Worm (Caenorhabditis elegans) whole organism, young adult: ENCODE results near the gene W04G3.13.

Experiments used
- B0261.1 ChIP-seq: sonication (generic microtip); optimal IDR thresholded peaks from 2 replicates; lab custom pipeline; 2016; ENCODE audit warnings: mild to moderate bottlenecking, missing genetic modification characterization, moderate library complexity, missing compliant biosample characterization
- F23B12.7 ChIP-seq: sonication (generic microtip); optimal IDR thresholded peaks from 2 replicates; lab custom pipeline; 2017; ENCODE audit warnings: missing genetic modification characterization, mild to moderate bottlenecking, missing compliant biosample characterization, antibody characterized with exemption, moderate library complexity; ENCODE audit not compliant: insufficient read depth
- K11D2.4 ChIP-seq: fragments of 200-800 bp; sonication (Bioruptor generic); IDR thresholded peaks from 2 replicates; pipeline ENCODE4 v1.3.6; 2022; ENCODE audit warnings: missing genetic modification reagents, missing genetic modification characterization, missing compliant biosample characterization
- K12H6.12 ChIP-seq: fragments of 200-800 bp; sonication (Bioruptor generic); optimal IDR thresholded peaks from 2 replicates; lab custom pipeline; 2018; ENCODE audit warnings: mild to moderate bottlenecking, missing genetic modification characterization, missing compliant biosample characterization
- T07F8.4 ChIP-seq: sonication (generic microtip); optimal IDR thresholded peaks from 2 replicates; lab custom pipeline; 2016; ENCODE audit warnings: mild to moderate bottlenecking, missing genetic modification characterization, moderate library complexity, missing compliant biosample characterization
- T26A5.8 ChIP-seq: sonication (generic microtip); optimal IDR thresholded peaks from 2 replicates; lab custom pipeline; 2016; ENCODE audit warnings: missing genetic modification characterization, missing compliant biosample characterization
- Y67H2A.10 ChIP-seq: fragments of 200-800 bp; sonication (Bioruptor generic); conservative IDR thresholded peaks from 2 replicates; pipeline ENCODE4 v1.3.6; 2022; ENCODE audit warnings: missing genetic modification reagents, missing genetic modification characterization, missing compliant biosample characterization
- Y95B8A.8 ChIP-seq: fragments of 200-800 bp; sonication (Bioruptor generic); IDR thresholded peaks from 2 replicates; pipeline ENCODE4 v1.3.6; 2022; ENCODE audit warnings: missing genetic modification reagents, missing genetic modification characterization, missing compliant biosample characterization
- akir-1 ChIP-seq: fragments of 200-800 bp; sonication (Bioruptor generic); optimal IDR thresholded peaks from 2 replicates; lab custom pipeline; 2018; ENCODE audit warnings: mild to moderate bottlenecking, missing genetic modification characterization, moderate library complexity, missing compliant biosample characterization
- ama-1 ChIP-seq, 3 experiments: fragments of 150-350 bp in 1 of 3; sonication (generic microtip) in 2 of 3; optimal IDR thresholded peaks; 2 replicates each; lab custom pipeline; 2014 to 2018; ENCODE audit warnings: missing biosample characterization in 2 of 3, missing genetic modification characterization in 2 of 3, missing genetic modification reagents in 2 of 3
- attf-3 ChIP-seq: fragments of 200-800 bp; sonication (Bioruptor generic); conservative IDR thresholded peaks from 2 replicates; pipeline ENCODE4 v1.3.6; 2022; ENCODE audit warnings: missing genetic modification reagents, missing genetic modification characterization, missing compliant biosample characterization
- bed-1 ChIP-seq: fragments of 200-800 bp; sonication (Bioruptor generic); IDR thresholded peaks from 2 replicates; pipeline ENCODE4 v1.3.6; 2022; ENCODE audit warnings: missing genetic modification reagents, missing genetic modification characterization, missing compliant biosample characterization
- ccch-3 ChIP-seq: fragments of 200-800 bp; sonication (Bioruptor generic); optimal IDR thresholded peaks from 2 replicates; lab custom pipeline; 2018; ENCODE audit warnings: mild to moderate bottlenecking, missing genetic modification characterization, missing compliant biosample characterization
- chd-7 ChIP-seq: sonication (generic microtip); optimal IDR thresholded peaks from 2 replicates; lab custom pipeline; 2016; ENCODE audit warnings: mild to moderate bottlenecking, missing genetic modification characterization, moderate library complexity, missing compliant biosample characterization
- dox-1 ChIP-seq: fragments of 200-800 bp; sonication (Bioruptor generic); IDR thresholded peaks from 2 replicates; pipeline ENCODE4 v1.3.6; 2022; ENCODE audit warnings: missing genetic modification reagents, missing genetic modification characterization, missing compliant biosample characterization
- dpl-1 ChIP-seq: fragments of 150-350 bp; optimal IDR thresholded peaks from 2 replicates; lab custom pipeline; 2014; ENCODE audit warnings: missing biosample characterization, missing genetic modification reagents, missing genetic modification characterization
- egl-44 ChIP-seq: fragments of 200-800 bp; sonication (Bioruptor generic); IDR thresholded peaks from 2 replicates; pipeline ENCODE4 v1.3.6; 2022; ENCODE audit warnings: missing genetic modification reagents, missing genetic modification characterization, missing compliant biosample characterization
- ets-4 ChIP-seq: fragments of 200-800 bp; sonication (Bioruptor generic); optimal IDR thresholded peaks from 2 replicates; lab custom pipeline; 2018; ENCODE audit warnings: mild to moderate bottlenecking, missing genetic modification characterization, missing compliant biosample characterization
- fkh-3 ChIP-seq: sonication (generic microtip); optimal IDR thresholded peaks from 2 replicates; lab custom pipeline; 2016; ENCODE audit warnings: mild to moderate bottlenecking, missing genetic modification characterization, missing compliant biosample characterization
- gei-17 ChIP-seq: fragments of 200-800 bp; sonication (Bioruptor generic); optimal IDR thresholded peaks from 2 replicates; lab custom pipeline; 2018; ENCODE audit warnings: mild to moderate bottlenecking, missing genetic modification characterization, missing compliant biosample characterization
- him-1 ChIP-seq: sonication (generic microtip); optimal IDR thresholded peaks from 2 replicates; lab custom pipeline; 2016; ENCODE audit warnings: missing genotype, missing genetic modification reagents, missing genetic modification characterization, missing compliant biosample characterization
- hlh-26 ChIP-seq: fragments of 200-800 bp; sonication (Bioruptor generic); conservative IDR thresholded peaks from 2 replicates; pipeline ENCODE4 v1.3.6; 2022; ENCODE audit warnings: missing genetic modification reagents, missing genetic modification characterization, missing compliant biosample characterization
- hmg-1.2 ChIP-seq: fragments of 200-800 bp; sonication (Bioruptor generic); IDR thresholded peaks from 2 replicates; pipeline ENCODE4 v1.3.6; 2022; ENCODE audit warnings: missing genetic modification reagents, missing genetic modification characterization, missing compliant biosample characterization
- lin-26 ChIP-seq: fragments of 200-800 bp; sonication (Bioruptor generic); IDR thresholded peaks from 2 replicates; pipeline ENCODE4 v1.3.6; 2022; ENCODE audit warnings: missing genetic modification reagents, missing genetic modification characterization, missing compliant biosample characterization
- lin-35 ChIP-seq, 3 experiments: fragments of 150-350 bp in 2 of 3; sonication (generic microtip) in 1 of 3; optimal IDR thresholded peaks; 2 replicates each; lab custom pipeline; 2014 to 2018; ENCODE audit warnings: missing biosample characterization in 3 of 3, missing genetic modification characterization in 3 of 3, missing genetic modification reagents in 3 of 3
- lsy-27 ChIP-seq: sonication (generic microtip); optimal IDR thresholded peaks from 2 replicates; lab custom pipeline; 2017; ENCODE audit warnings: missing genetic modification characterization, mild to moderate bottlenecking, missing compliant biosample characterization, antibody characterized with exemption, missing genotype, borderline replicate concordance; ENCODE audit not compliant: insufficient read depth
- madf-10 ChIP-seq: sonication (generic microtip); optimal IDR thresholded peaks from 2 replicates; lab custom pipeline; 2016; ENCODE audit warnings: mild to moderate bottlenecking, missing genetic modification characterization, missing compliant biosample characterization
- madf-6 ChIP-seq: fragments of 200-800 bp; sonication (Bioruptor generic); IDR thresholded peaks from 2 replicates; pipeline ENCODE4 v1.3.6; 2022; ENCODE audit warnings: missing genetic modification reagents, missing genetic modification characterization, missing compliant biosample characterization
- mxl-1 ChIP-seq: sonication (generic microtip); optimal IDR thresholded peaks from 2 replicates; lab custom pipeline; 2016; ENCODE audit warnings: missing genetic modification characterization, missing compliant biosample characterization
- nhr-179 ChIP-seq: sonication (generic microtip); optimal IDR thresholded peaks from 2 replicates; lab custom pipeline; 2016; ENCODE audit warnings: mild to moderate bottlenecking, missing genetic modification characterization, missing compliant biosample characterization
- nhr-80 ChIP-seq: sonication (generic microtip); optimal IDR thresholded peaks from 2 replicates; lab custom pipeline; 2016; ENCODE audit warnings: missing genetic modification characterization, missing compliant biosample characterization
- nhr-90 ChIP-seq: sonication (generic microtip); optimal IDR thresholded peaks from 2 replicates; lab custom pipeline; 2016; ENCODE audit warnings: missing genotype, mild to moderate bottlenecking, missing genetic modification characterization, missing compliant biosample characterization
- zfh-2 ChIP-seq: fragments of 200-800 bp; sonication (Bioruptor generic); conservative IDR thresholded peaks from 2 replicates; pipeline ENCODE4 v1.3.6; 2022; ENCODE audit warnings: missing genetic modification reagents, missing genetic modification characterization, missing compliant biosample characterization
- ztf-25 ChIP-seq: fragments of 200-800 bp; sonication (Bioruptor generic); IDR thresholded peaks from 2 replicates; pipeline ENCODE4 v1.3.6; 2022; ENCODE audit warnings: missing genetic modification reagents, missing genetic modification characterization, missing compliant biosample characterization
- ztf-28 ChIP-seq: fragments of 200-800 bp; sonication (Bioruptor generic); IDR thresholded peaks from 2 replicates; pipeline ENCODE4 v1.3.6; 2022; ENCODE audit warnings: missing genetic modification reagents, missing genetic modification characterization, missing compliant biosample characterization

Gene W04G3.13

ce11 chrX:11073358-11073757 lies 6.2 kb downstream of the W04G3.13 start, which contains the start of gene W04G3.5 (continued):
- TF ChIP-seq B0261.1 (tag; lab: Kevin White, UChicago): no peak
- no peak for TF ChIP-seq T07F8.4 (tag; lab: Kevin White, UChicago)
- no peak for TF ChIP-seq hmg-1.2
- no peak for TF ChIP-seq lsy-27
- TF ChIP-seq, all 124 proteins: peak for 0

- TF ChIP-seq chd-7 (tag; lab: Kevin White, UChicago) (no peak), hlh-26 (GFP tag; lab: Robert Waterston, UW) (no peak), lin-35 (GFP tag; optimal IDR thresholded peaks at IDR 0.05; lab: Kevin White, UChicago) (no peak), fkh-3 (tag; lab: Kevin White, UChicago) (no peak), ccch-3 (GFP tag; lab: Kevin White, UChicago) (no peak), T26A5.8 (tag; lab: Kevin White, UChicago) (no peak), akir-1 (GFP tag; lab: Kevin White, UChicago) (no peak), nhr-90 (tag; lab: Kevin White, UChicago) (no peak), ama-1 (optimal IDR thresholded peaks at IDR 0.05; lab: Kevin White, UChicago) (no peak), ama-1 (GFP tag; optimal IDR thresholded peaks at IDR 0.05; lab: Kevin White, UChicago) (no peak), attf-3 (GFP tag; lab: Robert Waterston, UW) (no peak), madf-10 (tag; lab: Kevin White, UChicago) (no peak), nhr-179 (no peak), Y95B8A.8 (GFP tag; lab: Robert Waterston, UW) (no peak), Y67H2A.10 (no peak), nhr-80 (tag; lab: Kevin White, UChicago) (no peak), dox-1 (GFP tag; lab: Robert Waterston, UW) (no peak)
These were observed 6.9 kb downstream of the W04G3.13 start for ce11 chrX:11072701-11073100.

ce11 chrX:11068334-11068733 lies 11.2 kb downstream of the W04G3.13 start, which contains the start of gene apt-9:
Gene apt-9, plus strand, starts transcription at chrX:11068527.
- TF ChIP-seq ama-1 (optimal IDR thresholded peaks at IDR 0.05; lab: Kevin White, UChicago) (no peak), ama-1 (GFP tag; optimal IDR thresholded peaks at IDR 0.05; lab: Kevin White, UChicago) (no peak), K12H6.12 (tag; lab: Kevin White, UChicago) (peak; percentile 20), zfh-2 (GFP tag; lab: Robert Waterston, UW) (peak; percentile 59), lin-26 (no peak)

- TF ChIP-seq ztf-28 (GFP tag; lab: Robert Waterston, UW) (no peak), K11D2.4 (GFP tag; lab: Robert Waterston, UW) (no peak), madf-6 (GFP tag; lab: Robert Waterston, UW) (no peak), mxl-1 (tag; lab: Kevin White, UChicago) (no peak), bed-1 (GFP tag; lab: Robert Waterston, UW) (no peak), ets-4 (GFP tag; lab: Kevin White, UChicago) (no peak), F23B12.7 (tag; lab: Kevin White, UChicago) (no peak), him-1 (tag; lab: Kevin White, UChicago) (no peak), egl-44 (GFP tag; lab: Robert Waterston, UW) (no peak), gei-17 (no peak), dpl-1 (GFP tag; lab: Kevin White, UChicago) (no peak), lin-35 (GFP tag; optimal IDR thresholded peaks at IDR 0.05; lab: Kevin White, UChicago) (no peak), ztf-25 (GFP tag; lab: Robert Waterston, UW) (no peak)
These were observed 12.3 kb downstream of the W04G3.13 start for ce11 chrX:11067256-11067655.
